Fruit fly (Drosophila melanogaster) whole organism, embryonic: ENCODE results near the gene St2.

ENCODE experiments used
- Atf3 ChIP-seq: fragments of 200-800 bp; sonication (Bioruptor generic); optimal IDR thresholded peaks from 3 replicates; lab custom pipeline; 2016; ENCODE audit warnings: missing biosample characterization, missing genetic modification characterization
- BEAF-32 ChIP-seq: fragments of 200-800 bp; sonication (Bioruptor generic); optimal IDR thresholded peaks from 3 replicates; lab custom pipeline; 2017; ENCODE audit warnings: missing biosample characterization, missing genetic modification characterization, mild to moderate bottlenecking, moderate library complexity, missing genetic modification reagents
- CG10147 ChIP-seq: fragments of 200-800 bp; sonication (Bioruptor generic); optimal IDR thresholded peaks from 2 replicates; lab custom pipeline; 2019; ENCODE audit warnings: missing biosample characterization, mild to moderate bottlenecking, missing genetic modification characterization, moderate library complexity
- CG11504 ChIP-seq: fragments of 200-800 bp; sonication (Bioruptor generic); optimal IDR thresholded peaks from 3 replicates; lab custom pipeline; 2019; ENCODE audit warnings: missing biosample characterization, mild to moderate bottlenecking, missing genetic modification characterization, moderate library complexity
- CG12104 ChIP-seq: fragments of 200-800 bp; sonication (Bioruptor generic); optimal IDR thresholded peaks from 3 replicates; lab custom pipeline; 2016; ENCODE audit warnings: missing biosample characterization, missing genetic modification characterization
- CG13424 ChIP-seq: fragments of 200-800 bp; sonication (Bioruptor generic); optimal IDR thresholded peaks from 2 replicates; lab custom pipeline; 2019; ENCODE audit warnings: missing biosample characterization, mild to moderate bottlenecking, missing genetic modification characterization, moderate library complexity
- CG16779 ChIP-seq: fragments of 200-800 bp; sonication (Bioruptor generic); IDR thresholded peaks from 2 replicates; pipeline ENCODE4 v1.3.6; 2022; ENCODE audit warnings: missing biosample characterization, missing genetic modification characterization
- CG16813 ChIP-seq: fragments of 200-800 bp; sonication (Bioruptor generic); IDR thresholded peaks from 3 replicates; pipeline ENCODE4 v1.3.6; 2022; ENCODE audit warnings: missing biosample characterization, missing genetic modification characterization; ENCODE audit not compliant: partially characterized antibody
- CG17612 ChIP-seq: fragments of 200-800 bp; sonication (Bioruptor generic); IDR thresholded peaks from 2 replicates; pipeline ENCODE4 v1.3.6; 2022; ENCODE audit warnings: missing biosample characterization, missing genetic modification characterization
- CG18262 ChIP-seq: fragments of 200-800 bp; optimal IDR thresholded peaks from 3 replicates; lab custom pipeline; 2019; ENCODE audit warnings: missing biosample characterization, mild to moderate bottlenecking, missing genetic modification characterization, moderate library complexity
- CG2116 ChIP-seq: fragments of 200-800 bp; sonication (Bioruptor generic); optimal IDR thresholded peaks from 3 replicates; lab custom pipeline; 2018; ENCODE audit warnings: missing biosample characterization, mild to moderate bottlenecking, missing genetic modification characterization
- CG2875 ChIP-seq: fragments of 200-800 bp; sonication (Bioruptor generic); optimal IDR thresholded peaks from 2 replicates; lab custom pipeline; 2017; ENCODE audit warnings: missing biosample characterization, mild to moderate bottlenecking, missing genetic modification characterization, missing genetic modification reagents
- CG31365 ChIP-seq: fragments of 200-800 bp; sonication (Bioruptor generic); optimal IDR thresholded peaks from 2 replicates; lab custom pipeline; 2018; ENCODE audit warnings: missing biosample characterization, mild to moderate bottlenecking, missing genetic modification characterization
- CG3163 ChIP-seq: fragments of 200-800 bp; sonication (Bioruptor generic); optimal IDR thresholded peaks from 3 replicates; lab custom pipeline; 2016; ENCODE audit warnings: missing biosample characterization, missing genetic modification characterization
- CG34376 ChIP-seq: fragments of 200-800 bp; sonication (Bioruptor generic); optimal IDR thresholded peaks from 2 replicates; lab custom pipeline; 2018; ENCODE audit warnings: missing biosample characterization, mild to moderate bottlenecking, missing genetic modification characterization
- CG4328 ChIP-seq: fragments of 200-800 bp; sonication (Bioruptor generic); optimal IDR thresholded peaks from 3 replicates; lab custom pipeline; 2017; ENCODE audit warnings: missing biosample characterization, missing genetic modification reagents, missing genetic modification characterization
- CG6272 ChIP-seq: fragments of 200-800 bp; sonication (Bioruptor generic); IDR thresholded peaks from 2 replicates; pipeline ENCODE4 v1.3.6; 2022; ENCODE audit warnings: missing biosample characterization, missing genetic modification characterization
- CG7372 ChIP-seq: fragments of 200-800 bp; sonication (Bioruptor generic); IDR thresholded peaks from 2 replicates; pipeline ENCODE4 v1.3.6; 2022; ENCODE audit warnings: missing biosample characterization, missing genetic modification characterization
- CG8281 ChIP-seq: fragments of 200-800 bp; sonication (Bioruptor generic); optimal IDR thresholded peaks from 2 replicates; lab custom pipeline; 2018; ENCODE audit warnings: missing biosample characterization, mild to moderate bottlenecking, missing genetic modification characterization, moderate library complexity
- CHES-1-like ChIP-seq: fragments of 200-800 bp; sonication (Bioruptor generic); optimal IDR thresholded peaks from 2 replicates; lab custom pipeline; 2016; ENCODE audit warnings: missing biosample characterization, missing genetic modification characterization
- CkIIα-i1 ChIP-seq: fragments of 200-800 bp; sonication (Bioruptor generic); IDR thresholded peaks from 2 replicates; pipeline ENCODE4 v1.3.6; 2022; ENCODE audit warnings: missing biosample characterization, missing genetic modification characterization
- D ChIP-seq, 2 experiments: fragments of 200-800 bp in 1 of 2; fragments of >200 bp in 1 of 2; sonication (Bioruptor generic) in 1 of 2; optimal IDR thresholded peaks; 2 replicates in 1 of 2; 3 replicates in 1 of 2; lab custom pipeline; 2017; ENCODE audit warnings: mild to moderate bottlenecking in 1 of 2, missing biosample characterization in 1 of 2, missing genetic modification characterization in 1 of 2, missing genetic modification reagents in 1 of 2
- Doc3 ChIP-seq: fragments of 200-800 bp; sonication (Bioruptor generic); IDR thresholded peaks from 3 replicates; pipeline ENCODE4 v1.3.6; 2022; ENCODE audit warnings: missing biosample characterization, missing genetic modification characterization; ENCODE audit not compliant: partially characterized antibody
- Fer2 ChIP-seq: fragments of 200-800 bp; sonication (Bioruptor generic); optimal IDR thresholded peaks from 2 replicates; lab custom pipeline; 2018; ENCODE audit warnings: missing biosample characterization, mild to moderate bottlenecking, missing genetic modification characterization, moderate library complexity
- HLHmδ ChIP-seq: fragments of 200-800 bp; sonication (Bioruptor generic); optimal IDR thresholded peaks from 2 replicates; lab custom pipeline; 2018; ENCODE audit warnings: missing biosample characterization, mild to moderate bottlenecking, missing genetic modification characterization, moderate library complexity
- HmgD ChIP-seq: fragments of 200-800 bp; sonication (Bioruptor generic); optimal IDR thresholded peaks from 3 replicates; lab custom pipeline; 2016; ENCODE audit warnings: missing biosample characterization, missing genetic modification characterization
- Hmr ChIP-seq: fragments of 200-800 bp; sonication (Bioruptor generic); optimal IDR thresholded peaks from 3 replicates; lab custom pipeline; 2017; ENCODE audit warnings: mild to moderate bottlenecking, missing biosample characterization, missing genetic modification reagents, missing genetic modification characterization
- Lpt ChIP-seq: fragments of >200 bp; optimal IDR thresholded peaks from 2 replicates; lab custom pipeline; 2018; ENCODE audit warnings: missing biosample characterization, missing genetic modification characterization
- NC2α ChIP-seq: fragments of 200-800 bp; sonication (Bioruptor generic); optimal IDR thresholded peaks from 2 replicates; lab custom pipeline; 2016; ENCODE audit warnings: missing biosample characterization, missing genetic modification characterization
- NFAT ChIP-seq: fragments of 200-800 bp; sonication (Bioruptor generic); IDR thresholded peaks from 2 replicates; pipeline ENCODE4 v1.3.6; 2022; ENCODE audit warnings: missing biosample characterization, missing genetic modification characterization
- Side ChIP-seq: fragments of 200-800 bp; sonication (Bioruptor generic); optimal IDR thresholded peaks from 2 replicates; lab custom pipeline; 2016; ENCODE audit warnings: missing biosample characterization, missing genetic modification characterization
- Tbp ChIP-seq: fragments of >200 bp; optimal IDR thresholded peaks from 2 replicates; lab custom pipeline; 2018; ENCODE audit warnings: missing biosample characterization, missing genetic modification characterization
- az2 ChIP-seq: fragments of 200-800 bp; sonication (Bioruptor generic); optimal IDR thresholded peaks from 3 replicates; lab custom pipeline; 2016; ENCODE audit warnings: missing biosample characterization, missing genetic modification characterization
- cato ChIP-seq: fragments of 200-800 bp; sonication (Bioruptor generic); optimal IDR thresholded peaks from 2 replicates; lab custom pipeline; 2016; ENCODE audit warnings: missing biosample characterization, missing genetic modification characterization, borderline replicate concordance
- chm ChIP-seq: fragments of 200-800 bp; sonication (Bioruptor generic); IDR thresholded peaks from 2 replicates; pipeline ENCODE4 v1.3.6; 2022; ENCODE audit warnings: missing biosample characterization, missing genetic modification characterization
- emc ChIP-seq: fragments of 200-800 bp; sonication (Bioruptor generic); optimal IDR thresholded peaks from 2 replicates; lab custom pipeline; 2016; ENCODE audit warnings: missing biosample characterization, missing genetic modification characterization
- fd3F ChIP-seq: fragments of 200-800 bp; sonication (Bioruptor generic); optimal IDR thresholded peaks from 2 replicates; lab custom pipeline; 2018; ENCODE audit warnings: missing biosample characterization, mild to moderate bottlenecking, missing genetic modification characterization, moderate library complexity
- h ChIP-seq: fragments of >200 bp; optimal IDR thresholded peaks from 2 replicates; lab custom pipeline; 2017
- ind ChIP-seq: fragments of 200-800 bp; sonication (Bioruptor generic); optimal IDR thresholded peaks from 3 replicates; lab custom pipeline; 2016; ENCODE audit warnings: missing biosample characterization, missing genetic modification characterization
- ken ChIP-seq: fragments of 200-800 bp; sonication (Bioruptor generic); IDR thresholded peaks from 3 replicates; pipeline ENCODE4 v1.3.6; 2022; ENCODE audit warnings: missing biosample characterization, missing genetic modification characterization
- nmo ChIP-seq: fragments of 200-800 bp; sonication (Bioruptor generic); optimal IDR thresholded peaks from 2 replicates; lab custom pipeline; 2018; ENCODE audit warnings: missing biosample characterization, mild to moderate bottlenecking, missing genetic modification characterization, moderate library complexity
- nom ChIP-seq: fragments of 200-800 bp; sonication (Bioruptor generic); optimal IDR thresholded peaks from 2 replicates; lab custom pipeline; 2017; ENCODE audit warnings: missing biosample characterization, missing genetic modification characterization, mild to moderate bottlenecking, moderate library complexity, missing genetic modification reagents
- ranshi ChIP-seq: fragments of 200-800 bp; sonication (Bioruptor generic); IDR thresholded peaks from 2 replicates; pipeline ENCODE4 v1.3.6; 2022; ENCODE audit warnings: missing biosample characterization, missing genetic modification characterization
- ro ChIP-seq: fragments of 200-800 bp; sonication (Bioruptor generic); IDR thresholded peaks from 2 replicates; pipeline ENCODE4 v1.3.6; 2022; ENCODE audit warnings: missing biosample characterization, missing genetic modification characterization
- sim ChIP-seq: fragments of 200-800 bp; sonication (Bioruptor generic); IDR thresholded peaks from 2 replicates; pipeline ENCODE4 v1.3.6; 2022; ENCODE audit warnings: missing biosample characterization, missing genetic modification characterization
- sr ChIP-seq: fragments of 200-800 bp; sonication (Bioruptor generic); IDR thresholded peaks from 3 replicates; pipeline ENCODE4 v1.3.6; 2022; ENCODE audit warnings: missing biosample characterization, missing genetic modification characterization
- ttk ChIP-seq: fragments of 200-800 bp; sonication (Bioruptor generic); IDR thresholded peaks from 2 replicates; pipeline ENCODE4 v2.1.2; 2022; ENCODE audit warnings: missing biosample characterization, missing genetic modification characterization
- tx ChIP-seq: fragments of 200-800 bp; sonication (Bioruptor generic); optimal IDR thresholded peaks from 2 replicates; lab custom pipeline; 2016; ENCODE audit warnings: missing biosample characterization, missing genetic modification characterization
- zf30C ChIP-seq: fragments of 200-800 bp; sonication (Bioruptor generic); optimal IDR thresholded peaks from 3 replicates; lab custom pipeline; 2018; ENCODE audit warnings: missing biosample characterization, mild to moderate bottlenecking, missing genetic modification characterization

St2 gene

dm6 chr3R:9246879-9247621 lies 4.6 kb upstream of the St2 start (continued):
- TF ChIP-seq Lpt (GFP tag; lab: Kevin White, UChicago): no peak
- TF ChIP-seq CG6272 (GFP tag; lab: Robert Waterston, UW): no peak
- TF ChIP-seq nom (GFP tag; lab: Kevin White, UChicago): peak; percentile 61
- no peak for TF ChIP-seq NFAT (GFP tag; lab: Robert Waterston, UW)
- no peak for TF ChIP-seq CG10147 (GFP tag; lab: Kevin White, UChicago)
- TF ChIP-seq fd3F: no peak
- TF ChIP-seq Doc3 (GFP tag; lab: Robert Waterston, UW): no peak
- TF ChIP-seq nmo (GFP tag; lab: Kevin White, UChicago): peak; percentile 69
- TF ChIP-seq HLHmδ (GFP tag; lab: Kevin White, UChicago): no peak
- peak; percentile 80 for TF ChIP-seq CG18262
- TF ChIP-seq CG13424 (tag; lab: Kevin White, UChicago): peak; percentile 77
- TF ChIP-seq CG11504 (tag; lab: Kevin White, UChicago): peak; percentile 76
- no peak for TF ChIP-seq CG34376
- no peak for TF ChIP-seq sim
- TF ChIP-seq HmgD (GFP tag; lab: Kevin White, UChicago): no peak
- no peak for TF ChIP-seq D (optimal IDR thresholded peaks at IDR 0.05; lab: Kevin White, UChicago)
- TF ChIP-seq D (GFP tag; optimal IDR thresholded peaks at IDR 0.05; lab: Kevin White, UChicago): peak; percentile 78
- peak; percentile 56 for TF ChIP-seq CG12104
- TF ChIP-seq CG4328 (GFP tag; lab: Kevin White, UChicago): peak; percentile 48
- TF ChIP-seq ttk (GFP tag; lab: Robert Waterston, UW): 0 out of 2 replicates have a peak, but pooled peaks have one; percentile 58
- TF ChIP-seq CG16779: no peak
- TF ChIP-seq ind (GFP tag; lab: Kevin White, UChicago): peak; percentile 50
- peak; percentile 37; the same call in 1 of the 3 replicates for TF ChIP-seq ken (GFP tag; lab: Robert Waterston, UW)
- no peak for TF ChIP-seq CHES-1-like (GFP tag; lab: Kevin White, UChicago)
- no peak for TF ChIP-seq Hmr (GFP tag; lab: Kevin White, UChicago)
- no peak for TF ChIP-seq Fer2 (tag; lab: Kevin White, UChicago)
- TF ChIP-seq chm (GFP tag; lab: Robert Waterston, UW): peak; percentile 65; the same call in 1 of the 2 replicates
- TF ChIP-seq ranshi (GFP tag; lab: Robert Waterston, UW): peak; percentile 56; the same call in 1 of the 2 replicates
- TF ChIP-seq CG17612 (GFP tag; lab: Robert Waterston, UW): no peak
- TF ChIP-seq az2: peak; percentile 67
- peak; percentile 72 for TF ChIP-seq CG2875 (GFP tag; lab: Kevin White, UChicago)
- no peak for TF ChIP-seq h (lab: Kevin White, UChicago)
- no peak for TF ChIP-seq cato (GFP tag; lab: Kevin White, UChicago)
- no peak for TF ChIP-seq emc (GFP tag; lab: Kevin White, UChicago)
- peak; percentile 83 for TF ChIP-seq zf30C (GFP tag; lab: Kevin White, UChicago)
- peak; percentile 31 for TF ChIP-seq NC2α
- TF ChIP-seq ro: 0 out of 2 replicates have a peak, but pooled peaks have one; percentile 20
- no peak for TF ChIP-seq tx (GFP tag; lab: Kevin White, UChicago)
- TF ChIP-seq sr (GFP tag; lab: Robert Waterston, UW): no peak
- no peak for TF ChIP-seq CG31365 (tag; lab: Kevin White, UChicago)
- peak; percentile 31; the same call in 1 of the 2 replicates for TF ChIP-seq CG7372 (GFP tag; lab: Robert Waterston, UW)
- no peak for TF ChIP-seq BEAF-32
- TF ChIP-seq Atf3 (GFP tag; lab: Kevin White, UChicago): peak; percentile 6
- TF ChIP-seq CkIIα-i1 (GFP tag; lab: Robert Waterston, UW): no peak
- no peak for TF ChIP-seq CG2116 (GFP tag; lab: Kevin White, UChicago)
- TF ChIP-seq CG3163 (GFP tag; lab: Kevin White, UChicago): peak; percentile 69
- no peak for TF ChIP-seq CG8281 (tag; lab: Kevin White, UChicago)
- TF ChIP-seq Tbp (GFP tag; lab: Kevin White, UChicago): no peak
- peak; percentile 60 for TF ChIP-seq Side (GFP tag; lab: Kevin White, UChicago)
- TF ChIP-seq CG16813 (GFP tag; lab: Robert Waterston, UW): no peak
